Fruit fly (Drosophila melanogaster) ovary, adult (tissue): ENCODE results near the gene CG14024.

Experiments used
- CG17801 ChIP-seq: fragments of 200-800 bp; optimal IDR thresholded peaks from 2 replicates; lab custom pipeline; 2019; ENCODE audit warnings: missing biosample characterization, mild to moderate bottlenecking, missing genetic modification characterization, moderate library complexity; ENCODE audit not compliant: partially characterized antibody

Gene CG14024

dm6 chr2L:5324958-5325850 lies 10.5 kb upstream of the CG14024 start:
- TF ChIP-seq CG17801 (GFP tag; lab: Kevin White, UChicago): peak; percentile 88

dm6 chr2L:5321014-5321413 lies 6.3 kb upstream of the CG14024 start:
- no peak for TF ChIP-seq CG17801 (GFP tag; lab: Kevin White, UChicago)

- TF ChIP-seq CG17801 (GFP tag; lab: Kevin White, UChicago): no peak
Observed at dm6 chr2L:5320063-5320462, 5.4 kb upstream of the CG14024 start.

- no peak for TF ChIP-seq CG17801 (GFP tag; lab: Kevin White, UChicago)
Observed at dm6 chr2L:5309369-5309768, 5.3 kb downstream of the CG14024 start.

- no peak for TF ChIP-seq CG17801 (GFP tag; lab: Kevin White, UChicago)
Observed at dm6 chr2L:5306373-5306997, 8.2 kb downstream of the CG14024 start.

dm6 chr2L:5305240-5305875 lies 9.3 kb downstream of the CG14024 start:
- TF ChIP-seq CG17801 (GFP tag; lab: Kevin White, UChicago): peak; percentile 46

- no peak for TF ChIP-seq CG17801 (GFP tag; lab: Kevin White, UChicago)
Observed at dm6 chr2L:5304367-5304766, 10.3 kb downstream of the CG14024 start.

dm6 chr2L:5303044-5303904 lies 11.4 kb downstream of the CG14024 start:
- TF ChIP-seq CG17801 (GFP tag; lab: Kevin White, UChicago): peak; percentile 68

dm6 chr2L:5302692-5303043 lies 12.0 kb downstream of the CG14024 start:
- TF ChIP-seq CG17801 (GFP tag; lab: Kevin White, UChicago): no peak

- TF ChIP-seq CG17801 (GFP tag; lab: Kevin White, UChicago): peak; percentile 64
Observed at dm6 chr2L:5302284-5302683, 12.4 kb downstream of the CG14024 start.

dm6 chr2L:5300785-5301616 lies 13.7 kb downstream of the CG14024 start:
- TF ChIP-seq CG17801 (GFP tag; lab: Kevin White, UChicago): no peak

- no peak for TF ChIP-seq CG17801 (GFP tag; lab: Kevin White, UChicago)
Observed at dm6 chr2L:5300237-5300668, 14.4 kb downstream of the CG14024 start.

- no peak for TF ChIP-seq CG17801 (GFP tag; lab: Kevin White, UChicago)
Observed at dm6 chr2L:5299628-5299986, 15.1 kb downstream of the CG14024 start.
